Worm (Caenorhabditis elegans): Measurements from ENCODE around the gene ZK795.2.

ZK795.2 gene

DNA sequence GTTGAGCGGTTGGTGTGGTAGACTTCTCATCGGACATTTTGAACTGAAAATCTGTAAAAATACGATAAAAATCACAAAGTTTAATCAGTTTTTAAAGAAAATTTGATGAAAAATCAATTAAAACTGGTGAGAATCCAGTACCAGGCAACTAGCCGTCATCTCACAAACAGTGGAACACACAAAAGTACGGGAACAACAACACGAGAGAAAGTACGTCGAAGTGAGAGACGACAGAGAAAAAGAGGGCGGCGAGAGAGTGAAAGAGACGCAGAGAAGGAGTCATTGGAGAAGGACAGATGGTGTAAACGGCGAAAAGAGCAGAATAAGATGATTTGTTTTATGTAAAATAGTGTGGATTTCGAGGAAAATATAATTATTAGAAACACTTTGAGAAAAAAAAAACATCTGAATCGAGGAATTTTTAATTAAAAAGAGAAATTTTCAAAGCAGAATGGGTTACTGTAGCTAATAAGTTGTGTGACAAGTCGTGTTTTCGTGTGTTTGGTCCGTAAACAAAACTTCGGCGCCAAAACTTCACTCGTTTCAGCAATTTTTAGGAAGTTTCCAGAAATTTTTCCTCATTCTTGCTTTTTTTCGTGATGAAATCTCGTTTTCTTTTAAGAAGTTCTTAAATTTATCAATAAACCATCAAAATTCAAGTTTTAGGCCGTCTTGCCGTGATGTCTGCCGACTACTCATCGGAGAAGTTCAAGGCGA is 8.6 kb upstream of the ZK795.2 start, which contains the start of the genes hsb-1 and let-99 (continued):
- TF ChIP-seq sox-4 (tag; optimal IDR thresholded peaks at IDR 0.05) (no peak), ceh-2 (tag; optimal IDR thresholded peaks at IDR 0.05) (no peak), dmd-4 (tag; optimal IDR thresholded peaks at IDR 0.05; ENCODE audit: borderline replicate concordance) (no peak), ceh-18 (tag; optimal IDR thresholded peaks at IDR 0.05) (no peak), unc-55 (GFP tag; optimal IDR thresholded peaks at IDR 0.05) (peak; percentile 36), pat-9 (tag; optimal IDR thresholded peaks at IDR 0.05) (no peak), hlh-6 (tag; optimal IDR thresholded peaks at IDR 0.05) (no peak), odd-2 (tag; optimal IDR thresholded peaks at IDR 0.05) (no peak)

DNA sequence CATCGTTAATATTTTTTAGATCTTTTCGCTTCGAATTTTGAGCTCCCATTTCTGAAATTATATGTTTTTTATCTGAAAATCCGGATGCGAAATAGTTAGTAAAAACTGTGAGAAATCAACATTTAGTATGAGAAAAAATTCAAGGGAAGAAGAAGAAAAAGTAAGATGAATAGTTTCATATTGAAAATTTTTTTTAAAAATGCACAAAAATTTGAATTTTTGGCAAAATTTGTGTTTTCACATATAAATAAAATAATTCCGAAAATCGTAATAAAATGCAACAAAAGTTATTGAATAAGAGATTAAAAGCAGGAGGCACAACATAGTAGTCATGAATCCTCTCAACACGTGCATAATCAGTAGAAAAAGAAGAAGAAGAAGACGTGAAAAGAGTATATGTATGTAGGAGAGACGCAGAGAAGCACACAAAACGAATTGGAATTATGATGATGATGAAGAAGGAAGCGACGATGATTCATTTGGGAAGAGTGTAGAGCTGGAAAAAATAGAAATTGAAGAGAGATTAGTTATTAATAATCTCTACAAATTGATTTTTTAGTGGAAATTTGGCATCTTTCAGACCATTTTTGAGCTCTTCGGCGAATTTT is 7.3 kb upstream of the ZK795.2 start, which contains the start of gene eak-7:
Gene eak-7 (minus strand): TSS at position 51 of the 608 bp plus-strand sequence.
- no peak for TF ChIP-seq syd-9 (tag; optimal IDR thresholded peaks at IDR 0.05)
- no peak for TF ChIP-seq ceh-48 (tag; optimal IDR thresholded peaks at IDR 0.05)
- no peak for TF ChIP-seq ahr-1 (tag; optimal IDR thresholded peaks at IDR 0.05)
- no peak for TF ChIP-seq ceh-34 (tag; optimal IDR thresholded peaks at IDR 0.05)
- no peak for TF ChIP-seq tbx-2 (tag; optimal IDR thresholded peaks at IDR 0.05)
- no peak for TF ChIP-seq pag-3 (tag; optimal IDR thresholded peaks at IDR 0.05; ENCODE audit: borderline replicate concordance)
- TF ChIP-seq ttx-3 (tag; optimal IDR thresholded peaks at IDR 0.05): no peak
- no peak for TF ChIP-seq nhr-232 (tag; optimal IDR thresholded peaks at IDR 0.05)

DNA sequence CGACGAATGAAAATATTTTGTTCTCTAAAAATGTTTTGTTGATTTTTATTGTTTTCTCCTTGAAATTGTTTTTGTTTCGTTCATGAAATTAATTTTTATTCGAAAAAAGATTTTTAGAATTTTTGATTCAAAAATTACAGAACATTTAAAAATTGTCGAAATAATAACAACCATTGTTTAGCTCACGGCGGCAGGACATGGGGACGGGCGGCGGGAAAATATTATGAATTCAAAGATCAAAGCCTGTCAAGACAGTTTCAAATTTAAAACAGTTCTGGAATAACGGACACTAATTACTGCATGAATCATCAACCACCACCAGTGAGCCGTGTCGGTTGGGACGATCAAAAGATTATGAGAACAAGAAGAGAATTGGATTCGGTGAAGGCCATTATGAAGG is 1.8 kb upstream of the ZK795.2 start, which contains the start of gene snb-7:
Gene snb-7 (plus strand): TSS at position 301 of the 400 bp plus-strand sequence.
- no peak for TF ChIP-seq hlh-6 (tag; optimal IDR thresholded peaks at IDR 0.05)
- no peak for TF ChIP-seq pha-4 (tag; optimal IDR thresholded peaks at IDR 0.05)
- no peak for TF ChIP-seq K02D7.2 (tag; optimal IDR thresholded peaks at IDR 0.05)
- TF ChIP-seq pag-3 (tag; optimal IDR thresholded peaks at IDR 0.05; ENCODE audit: borderline replicate concordance): no peak

DNA sequence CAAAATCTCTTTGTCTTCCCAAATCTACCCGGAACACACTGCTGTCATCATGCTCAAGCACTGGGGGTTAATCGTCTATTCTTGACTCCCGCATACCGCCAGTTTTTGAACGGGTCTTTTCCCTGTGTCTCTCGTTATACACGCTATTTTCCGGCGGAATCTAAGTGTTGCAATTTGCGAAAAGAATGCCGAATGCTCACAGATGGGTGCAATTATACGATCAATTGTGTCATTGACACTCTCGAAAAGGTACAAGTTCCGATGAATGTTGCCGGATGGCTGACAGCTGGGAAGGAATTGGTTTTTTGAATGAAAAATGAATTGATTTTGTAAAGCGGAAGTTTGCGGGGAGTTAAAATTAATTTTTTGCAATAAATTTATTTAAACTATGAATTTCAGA is 6.8 kb downstream of the ZK795.2 start:
- TF ChIP-seq Y22D7AL.16 (tag; optimal IDR thresholded peaks at IDR 0.05): no peak
- TF ChIP-seq ceh-31 (tag; optimal IDR thresholded peaks at IDR 0.05): peak; percentile 36

DNA sequence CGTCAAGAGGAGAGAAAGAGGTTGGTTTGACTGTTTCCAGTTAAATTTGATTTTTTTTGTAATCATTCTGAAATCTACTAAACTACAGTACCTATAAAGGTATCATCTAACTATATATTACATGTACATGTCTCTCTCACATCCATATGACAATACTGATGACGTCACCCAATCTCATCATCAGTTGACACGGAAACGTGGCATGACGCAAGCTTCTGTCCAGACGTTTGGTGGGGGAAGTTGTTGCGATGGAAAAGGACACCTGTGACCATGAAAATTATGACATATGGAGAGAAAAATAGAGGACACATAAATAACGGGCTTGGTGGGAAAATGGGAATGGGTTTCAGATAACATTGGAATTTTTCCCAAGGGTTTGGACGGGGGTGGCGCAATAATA is 9.8 kb downstream of the ZK795.2 start:
- no peak for TF ChIP-seq ceh-24 (tag; optimal IDR thresholded peaks at IDR 0.05)
- TF ChIP-seq tbx-2 (tag; optimal IDR thresholded peaks at IDR 0.05): peak; percentile 7
- no peak for TF ChIP-seq syd-9 (tag; optimal IDR thresholded peaks at IDR 0.05)

DNA sequence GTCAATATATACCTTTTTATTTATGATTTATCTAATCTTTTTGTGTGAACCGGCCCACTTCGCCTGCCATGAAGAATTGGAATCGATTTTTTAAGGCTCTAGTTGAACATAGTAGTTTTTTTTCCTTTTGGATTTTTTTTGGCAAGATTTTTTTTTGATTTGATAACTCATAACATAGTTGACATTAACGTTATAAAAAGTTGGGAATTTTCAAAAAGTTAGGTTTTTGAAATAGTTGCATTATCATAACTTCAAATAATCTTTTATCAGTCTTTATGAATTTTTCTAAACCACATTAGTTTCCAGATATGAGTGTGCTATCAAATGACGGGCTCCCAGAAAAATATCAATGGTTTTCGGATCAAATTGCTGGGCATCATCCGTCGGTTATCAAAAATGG is 11.0 kb downstream of the ZK795.2 start, which contains the start of gene ipmk-1:
Gene ipmk-1 (plus strand): TSS at position 301 of the 400 bp plus-strand sequence.
- TF ChIP-seq tbx-7 (tag; optimal IDR thresholded peaks at IDR 0.05) (no peak), K09A11.1 (tag; optimal IDR thresholded peaks at IDR 0.05; ENCODE audit: insufficient read depth) (no peak), C08G9.2 (tag; optimal IDR thresholded peaks at IDR 0.05) (no peak), ceh-22 (tag; optimal IDR thresholded peaks at IDR 0.05) (no peak), nhr-232 (tag; optimal IDR thresholded peaks at IDR 0.05) (no peak)

DNA sequence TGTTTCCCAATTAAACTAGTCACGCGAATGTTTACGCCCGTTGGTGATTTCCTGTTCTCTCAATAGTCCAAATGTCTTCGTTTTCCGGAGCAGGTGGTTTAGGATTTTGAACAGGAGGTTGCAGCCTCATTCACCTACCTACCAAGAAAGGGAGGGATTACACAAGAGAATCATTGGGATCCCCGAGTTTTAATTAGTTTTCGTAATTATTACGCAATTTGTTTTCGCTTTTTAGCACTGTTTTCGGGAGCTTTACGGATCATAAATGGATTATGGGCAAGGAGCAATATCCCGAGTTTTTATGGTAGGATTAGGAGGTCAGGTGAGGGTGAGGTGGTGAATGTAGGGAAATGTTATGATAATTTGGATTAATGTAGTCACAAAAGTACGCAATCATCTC is 12.9 kb downstream of the ZK795.2 start:
- TF ChIP-seq madf-2 (tag; optimal IDR thresholded peaks at IDR 0.05) (no peak), fkh-10 (GFP tag; optimal IDR thresholded peaks at IDR 0.05) (no peak)
